Fruit fly (Drosophila melanogaster) whole organism, embryonic: ENCODE measurements around the gene Evi5.

ENCODE experiments used
- ATbp ChIP-seq: fragments of 200-800 bp; sonication (Bioruptor generic); optimal IDR thresholded peaks from 2 replicates; lab custom pipeline; 2017; ENCODE audit warnings: missing biosample characterization, mild to moderate bottlenecking, missing genetic modification characterization, missing genetic modification reagents
- Ada2b ChIP-seq: fragments of 200-800 bp; sonication (Bioruptor generic); IDR thresholded peaks from 2 replicates; pipeline ENCODE4 v1.3.6; 2022; ENCODE audit warnings: missing biosample characterization, missing genetic modification characterization
- Asciz ChIP-seq: fragments of 200-800 bp; sonication (Bioruptor generic); optimal IDR thresholded peaks from 2 replicates; lab custom pipeline; 2017; ENCODE audit warnings: missing biosample characterization, mild to moderate bottlenecking, missing genetic modification characterization, missing genetic modification reagents
- CG10274 ChIP-seq: fragments of 200-800 bp; sonication (Bioruptor generic); optimal IDR thresholded peaks from 3 replicates; lab custom pipeline; 2017; ENCODE audit warnings: missing biosample characterization, mild to moderate bottlenecking, missing genetic modification characterization
- CG10462 ChIP-seq: fragments of 200-800 bp; sonication (Bioruptor generic); optimal IDR thresholded peaks from 2 replicates; lab custom pipeline; 2016; ENCODE audit warnings: missing biosample characterization, missing genetic modification characterization
- CG10565 ChIP-seq: fragments of 200-800 bp; sonication (Bioruptor generic); optimal IDR thresholded peaks from 3 replicates; lab custom pipeline; 2016; ENCODE audit warnings: missing biosample characterization, mild to moderate bottlenecking, missing genetic modification characterization
- CG10979 ChIP-seq: fragments of 200-800 bp; sonication (Bioruptor generic); optimal IDR thresholded peaks from 2 replicates; lab custom pipeline; 2018; ENCODE audit warnings: missing biosample characterization, mild to moderate bottlenecking, missing genetic modification characterization, moderate library complexity
- CG14710 ChIP-seq: fragments of 200-800 bp; sonication (Bioruptor generic); optimal IDR thresholded peaks from 3 replicates; lab custom pipeline; 2019; ENCODE audit warnings: missing biosample characterization, mild to moderate bottlenecking, missing genetic modification characterization, moderate library complexity
- CG17568 ChIP-seq: fragments of 200-800 bp; sonication (Bioruptor generic); optimal IDR thresholded peaks from 2 replicates; lab custom pipeline; 2018; ENCODE audit warnings: missing biosample characterization, mild to moderate bottlenecking, missing genetic modification characterization, moderate library complexity
- CG2678 ChIP-seq: fragments of 200-800 bp; sonication (Bioruptor generic); optimal IDR thresholded peaks from 3 replicates; lab custom pipeline; 2019; ENCODE audit warnings: missing biosample characterization, mild to moderate bottlenecking, missing genetic modification characterization, moderate library complexity
- CG2889 ChIP-seq: fragments of 200-800 bp; sonication (Bioruptor generic); IDR thresholded peaks from 3 replicates; pipeline ENCODE4 v1.3.6; 2022; ENCODE audit warnings: missing biosample characterization, missing genetic modification characterization
- CG30020 ChIP-seq: fragments of 200-800 bp; optimal IDR thresholded peaks from 2 replicates; lab custom pipeline; 2019; ENCODE audit warnings: missing biosample characterization, mild to moderate bottlenecking, missing genetic modification characterization, moderate library complexity
- CG34224 ChIP-seq: fragments of 200-800 bp; sonication (Bioruptor generic); IDR thresholded peaks from 3 replicates; pipeline ENCODE4 v1.3.6; 2022; ENCODE audit warnings: missing biosample characterization, missing genetic modification characterization; ENCODE audit not compliant: partially characterized antibody
- CG7357 ChIP-seq: fragments of 200-800 bp; sonication (Bioruptor generic); IDR thresholded peaks from 3 replicates; pipeline ENCODE4 v1.3.6; 2022; ENCODE audit warnings: missing biosample characterization, missing genetic modification characterization
- CG8944 ChIP-seq: fragments of 200-800 bp; sonication (Bioruptor generic); optimal IDR thresholded peaks from 3 replicates; lab custom pipeline; 2016; ENCODE audit warnings: missing biosample characterization, missing genetic modification characterization
- CTCF ChIP-seq: fragments of 200-800 bp; sonication (Bioruptor generic); optimal IDR thresholded peaks from 2 replicates; lab custom pipeline; 2017; ENCODE audit warnings: missing biosample characterization, mild to moderate bottlenecking, missing genetic modification characterization, moderate library complexity
- Chrac-16 ChIP-seq: fragments of 200-800 bp; sonication (Bioruptor generic); optimal IDR thresholded peaks from 3 replicates; lab custom pipeline; 2016; ENCODE audit warnings: missing biosample characterization, missing genetic modification characterization
- CkIIα-i1 ChIP-seq: fragments of 200-800 bp; sonication (Bioruptor generic); IDR thresholded peaks from 2 replicates; pipeline ENCODE4 v1.3.6; 2022; ENCODE audit warnings: missing biosample characterization, missing genetic modification characterization
- Dek ChIP-seq: fragments of 200-800 bp; sonication (Bioruptor generic); optimal IDR thresholded peaks from 3 replicates; lab custom pipeline; 2019; ENCODE audit warnings: missing biosample characterization, mild to moderate bottlenecking, missing genetic modification characterization, moderate library complexity
- ERR ChIP-seq: fragments of 200-800 bp; sonication (Bioruptor generic); optimal IDR thresholded peaks from 2 replicates; lab custom pipeline; 2016; ENCODE audit warnings: missing biosample characterization, missing genetic modification characterization
- Eip74EF ChIP-seq, 2 experiments: fragments of 200-800 bp in 1 of 2; fragments of >200 bp in 1 of 2; sonication (Bioruptor generic) in 1 of 2; optimal IDR thresholded peaks; 2 replicates each; lab custom pipeline; 2017 to 2019; ENCODE audit warnings: missing biosample characterization in 2 of 2, missing genetic modification characterization in 2 of 2, mild to moderate bottlenecking in 1 of 2, moderate library complexity in 1 of 2
- Ets65A ChIP-seq: fragments of 200-800 bp; sonication (Bioruptor generic); peaks from one replicate; lab custom pipeline; 2016; ENCODE audit warnings: missing biosample characterization, missing genetic modification characterization
- Fer1 ChIP-seq: fragments of 200-800 bp; sonication (Bioruptor generic); optimal IDR thresholded peaks from 2 replicates; lab custom pipeline; 2017; ENCODE audit warnings: missing biosample characterization, mild to moderate bottlenecking, missing genetic modification characterization
- GATAe ChIP-seq: fragments of 200-800 bp; sonication (Bioruptor generic); conservative IDR thresholded peaks from 2 replicates; pipeline ENCODE4 v1.3.6; 2022; ENCODE audit warnings: missing biosample characterization, missing genetic modification characterization
- Lim3 ChIP-seq: fragments of 200-800 bp; sonication (Bioruptor generic); IDR thresholded peaks from 2 replicates; pipeline ENCODE4 v1.3.6; 2022; ENCODE audit warnings: missing biosample characterization, missing genetic modification characterization
- Med ChIP-seq: fragments of 200-800 bp; sonication (Bioruptor generic); peaks from one replicate; lab custom pipeline; 2016; ENCODE audit warnings: missing biosample characterization, missing genetic modification characterization, mild to moderate bottlenecking, inconsistent platforms, moderate library complexity
- Neu2 ChIP-seq: fragments of 200-800 bp; sonication (Bioruptor generic); optimal IDR thresholded peaks from 3 replicates; lab custom pipeline; 2016; ENCODE audit warnings: missing biosample characterization, missing genetic modification characterization, borderline replicate concordance
- Oli ChIP-seq: fragments of 200-800 bp; sonication (Bioruptor generic); optimal IDR thresholded peaks from 2 replicates; lab custom pipeline; 2018; ENCODE audit warnings: missing biosample characterization, mild to moderate bottlenecking, missing genetic modification characterization, moderate library complexity
- Optix ChIP-seq: fragments of 200-800 bp; sonication (Bioruptor generic); IDR thresholded peaks from 3 replicates; pipeline ENCODE4 v1.3.6; 2022; ENCODE audit warnings: missing biosample characterization, missing genetic modification characterization
- Six4 ChIP-seq: fragments of 200-800 bp; sonication (Bioruptor generic); optimal IDR thresholded peaks from 2 replicates; lab custom pipeline; 2016; ENCODE audit warnings: missing biosample characterization, missing genetic modification characterization
- Sox102F ChIP-seq: fragments of 200-800 bp; sonication (Bioruptor generic); optimal IDR thresholded peaks from 2 replicates; lab custom pipeline; 2018; ENCODE audit warnings: missing biosample characterization, mild to moderate bottlenecking, missing genetic modification characterization, moderate library complexity
- Taf1 ChIP-seq: fragments of 200-800 bp; sonication (Bioruptor generic); IDR thresholded peaks from 2 replicates; pipeline ENCODE4 v1.3.6; 2022; ENCODE audit warnings: missing biosample characterization, missing genetic modification characterization
- Vsx1 ChIP-seq: fragments of 200-800 bp; sonication (Bioruptor generic); optimal IDR thresholded peaks from 2 replicates; lab custom pipeline; 2017; ENCODE audit warnings: missing biosample characterization, mild to moderate bottlenecking, missing genetic modification characterization, missing genetic modification reagents
- YL-1 ChIP-seq: fragments of 200-800 bp; sonication (Bioruptor generic); optimal IDR thresholded peaks from 3 replicates; lab custom pipeline; 2017; ENCODE audit warnings: missing biosample characterization, mild to moderate bottlenecking, missing genetic modification characterization
- ato ChIP-seq: fragments of 200-800 bp; sonication (Bioruptor generic); IDR thresholded peaks from 2 replicates; pipeline ENCODE4 v1.3.6; 2022; ENCODE audit warnings: missing biosample characterization, missing genetic modification characterization; ENCODE audit not compliant: partially characterized antibody
- bowl ChIP-seq: fragments of 200-800 bp; sonication (Bioruptor generic); IDR thresholded peaks from 2 replicates; pipeline ENCODE4 v1.3.6; 2022; ENCODE audit warnings: missing biosample characterization, missing genetic modification characterization
- chinmo ChIP-seq: fragments of 200-800 bp; sonication (Bioruptor generic); IDR thresholded peaks from 4 replicates; pipeline ENCODE4 v1.3.6; 2022; ENCODE audit warnings: missing biosample characterization, missing genetic modification characterization; ENCODE audit not compliant: partially characterized antibody
- dysf ChIP-seq: fragments of 200-800 bp; sonication (Bioruptor generic); IDR thresholded peaks from 3 replicates; pipeline ENCODE4 v1.3.6; 2022; ENCODE audit warnings: missing biosample characterization, missing genetic modification characterization
- gce ChIP-seq: fragments of 200-800 bp; sonication (Bioruptor generic); IDR thresholded peaks from 3 replicates; pipeline ENCODE4 v1.3.6; 2022; ENCODE audit warnings: missing biosample characterization, missing genetic modification characterization
- gro ChIP-seq: fragments of 200-800 bp; sonication (Bioruptor generic); optimal IDR thresholded peaks from 2 replicates; lab custom pipeline; 2016; ENCODE audit warnings: missing biosample characterization, missing genetic modification characterization
- hth ChIP-seq: fragments of >200 bp; optimal IDR thresholded peaks from 2 replicates; lab custom pipeline; 2017; ENCODE audit warnings: inconsistent platforms
- jumu ChIP-seq: fragments of 200-800 bp; sonication (Bioruptor generic); optimal IDR thresholded peaks from 3 replicates; lab custom pipeline; 2016; ENCODE audit warnings: missing biosample characterization, missing genetic modification characterization
- lab ChIP-seq: fragments of 200-800 bp; sonication (Bioruptor generic); optimal IDR thresholded peaks from 3 replicates; lab custom pipeline; 2017; ENCODE audit warnings: missing biosample characterization, missing genetic modification characterization, mild to moderate bottlenecking, moderate library complexity, missing genetic modification reagents
- pan ChIP-seq, 4 experiments: fragments of >200 bp in 3 of 4; fragments of 200-800 bp in 1 of 4; sonication (Bioruptor generic) in 1 of 4; optimal IDR thresholded peaks in 3 of 4; IDR thresholded peaks in 1 of 4; 2 replicates each; pipeline versions ENCODE4 v1.3.6 to Lab custom; 2017 to 2022; ENCODE audit warnings: missing biosample characterization in 2 of 4, missing genetic modification characterization in 2 of 4, mixed read lengths in 1 of 4
- shn ChIP-seq: fragments of 200-800 bp; sonication (Bioruptor generic); optimal IDR thresholded peaks from 3 replicates; lab custom pipeline; 2016; ENCODE audit warnings: missing biosample characterization, missing genetic modification characterization
- slbo ChIP-seq: fragments of 200-800 bp; sonication (Bioruptor generic); IDR thresholded peaks from 2 replicates; pipeline ENCODE4 v1.3.6; 2022; ENCODE audit warnings: missing biosample characterization, missing genetic modification characterization
- so ChIP-seq: fragments of 200-800 bp; sonication (Bioruptor generic); IDR thresholded peaks from 3 replicates; pipeline ENCODE4 v1.3.6; 2022; ENCODE audit warnings: missing biosample characterization, missing genetic modification characterization
- sug ChIP-seq: fragments of 200-800 bp; optimal IDR thresholded peaks from 2 replicates; lab custom pipeline; 2019; ENCODE audit warnings: missing biosample characterization, mild to moderate bottlenecking, missing genetic modification characterization, moderate library complexity
- trh ChIP-seq: fragments of 200-800 bp; sonication (Bioruptor generic); optimal IDR thresholded peaks from 2 replicates; lab custom pipeline; 2016; ENCODE audit warnings: missing biosample characterization, missing genetic modification characterization
- tup ChIP-seq: fragments of 200-800 bp; sonication (Bioruptor generic); optimal IDR thresholded peaks from 2 replicates; lab custom pipeline; 2016; ENCODE audit warnings: missing biosample characterization, mild to moderate bottlenecking, missing genetic modification characterization, moderate library complexity
- wek ChIP-seq: fragments of 200-800 bp; sonication (Bioruptor generic); optimal IDR thresholded peaks from 3 replicates; lab custom pipeline; 2018; ENCODE audit warnings: missing biosample characterization, mild to moderate bottlenecking, missing genetic modification characterization, moderate library complexity

The Evi5 gene

DNA sequence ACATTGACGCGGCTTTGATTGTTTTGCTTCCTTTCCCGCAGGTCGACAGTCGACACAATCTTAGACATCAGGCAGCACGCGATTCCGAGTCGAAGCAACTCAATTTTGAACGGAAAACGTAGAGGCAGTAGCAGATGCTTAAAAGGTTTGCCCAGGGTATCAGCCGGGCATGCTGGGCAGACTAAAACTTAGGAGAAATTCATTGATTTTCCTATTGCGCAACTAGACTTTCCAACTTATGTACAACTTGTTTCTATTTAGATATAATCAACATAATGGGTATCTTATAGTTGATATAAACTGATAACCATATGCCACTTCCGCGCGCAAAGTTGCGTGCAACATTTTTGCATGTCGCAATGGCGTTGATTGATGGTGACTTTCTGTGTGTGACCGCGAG, 12.6 kb upstream of the Evi5 start (continued):
- peak; percentile 48; the same call in 2 of the 3 replicates for TF ChIP-seq dysf
- no peak for TF ChIP-seq chinmo (GFP tag; lab: Robert Waterston, UW)
- TF ChIP-seq CG14710 (tag; lab: Kevin White, UChicago), result no peak
- TF ChIP-seq Six4 (GFP tag; lab: Kevin White, UChicago), result no peak
- peak; percentile 81 for TF ChIP-seq Med (GFP tag; lab: Kevin White, UChicago)
- TF ChIP-seq Eip74EF (GFP tag; optimal IDR thresholded peaks at IDR 0.05; lab: Kevin White, UChicago), result no peak
- peak; percentile 15 for TF ChIP-seq Oli (tag; lab: Kevin White, UChicago)
- no peak for TF ChIP-seq Lim3 (GFP tag; lab: Robert Waterston, UW)
- no peak for TF ChIP-seq CG7357 (GFP tag; lab: Robert Waterston, UW)
- TF ChIP-seq hth, result no peak
- TF ChIP-seq bowl (GFP tag; lab: Robert Waterston, UW), result no peak
- TF ChIP-seq Vsx1, result no peak
- 0 out of 2 replicates have a peak, but pooled peaks have one; percentile 22 for TF ChIP-seq Ada2b (GFP tag; lab: Robert Waterston, UW)
- TF ChIP-seq CG10274, result no peak
- TF ChIP-seq CG10979 (tag; lab: Kevin White, UChicago), result no peak
- peak; percentile 25 for TF ChIP-seq Sox102F (GFP tag; lab: Kevin White, UChicago)
- TF ChIP-seq Fer1 (GFP tag; lab: Kevin White, UChicago), result no peak
- no peak for TF ChIP-seq Taf1
- TF ChIP-seq gce (GFP tag; lab: Robert Waterston, UW), result no peak
- no peak for TF ChIP-seq CTCF
- no peak for TF ChIP-seq CG17568 (GFP tag; lab: Kevin White, UChicago)
- TF ChIP-seq sug (tag; lab: Kevin White, UChicago), result no peak
- no peak for TF ChIP-seq GATAe
- no peak for TF ChIP-seq Dek
- no peak for TF ChIP-seq jumu (GFP tag; lab: Kevin White, UChicago)
- no peak for TF ChIP-seq CG2889 (GFP tag; lab: Robert Waterston, UW)
- peak; percentile 28 for TF ChIP-seq lab
- no peak for TF ChIP-seq tup (GFP tag; lab: Kevin White, UChicago)
- no peak for TF ChIP-seq Chrac-16
- TF ChIP-seq slbo (GFP tag; lab: Robert Waterston, UW), result peak; percentile 49
- no peak for TF ChIP-seq CG30020 (tag; lab: Kevin White, UChicago)
- TF ChIP-seq CG8944 (GFP tag; lab: Kevin White, UChicago), result no peak
- TF ChIP-seq pan (optimal IDR thresholded peaks at IDR 0.05; lab: Kevin White, UChicago), result no peak
- peak in 1 of 2 experiments; percentile 52 for TF ChIP-seq pan (GFP tag; optimal IDR thresholded peaks at IDR 0.05 in 1 of 2, IDR thresholded peaks at IDR 0.05 in 1 of 2)
- no peak for TF ChIP-seq CG34224 (GFP tag; lab: Robert Waterston, UW)
- TF ChIP-seq CG2678 (tag; lab: Kevin White, UChicago), result peak; percentile 14
- TF ChIP-seq Asciz, result no peak
- peak; percentile 87 for TF ChIP-seq Ets65A
- TF ChIP-seq CG10462, result no peak
- no peak for TF ChIP-seq wek
- no peak for TF ChIP-seq shn
- TF ChIP-seq ato, result no peak
- 0 out of 3 replicates have a peak, but pooled peaks have one; percentile 44 for TF ChIP-seq so (GFP tag; lab: Robert Waterston, UW)
- no peak for TF ChIP-seq ERR (GFP tag; lab: Kevin White, UChicago)
- TF ChIP-seq CkIIα-i1 (GFP tag; lab: Robert Waterston, UW), result no peak
- no peak for TF ChIP-seq YL-1 (GFP tag; lab: Kevin White, UChicago)
- TF ChIP-seq CG10565 (GFP tag; lab: Kevin White, UChicago), result no peak
- TF ChIP-seq trh (GFP tag; lab: Kevin White, UChicago), result no peak
- 0 out of 3 replicates have a peak, but pooled peaks have one; percentile 23 for TF ChIP-seq Optix (GFP tag; lab: Robert Waterston, UW)
- TF ChIP-seq gro (GFP tag; lab: Kevin White, UChicago), result no peak
- TF ChIP-seq ATbp (GFP tag; lab: Kevin White, UChicago), result no peak
- TF ChIP-seq Neu2 (GFP tag; lab: Kevin White, UChicago), result no peak
